Worm (Caenorhabditis elegans) whole organism, early embryonic: ENCODE data around the gene srw-113.
"Not testable (repeated sequence)": the region's sequence is repeated elsewhere in the genome, so short reads cannot be mapped to it uniquely, and the experiment has no call there.

Experiments used
- B0310.2 ChIP-seq: sonication (generic microtip); optimal IDR thresholded peaks from 2 replicates; lab custom pipeline; 2016; ENCODE audit warnings: mild to moderate bottlenecking, missing genetic modification characterization, missing compliant biosample characterization
- F13C5.2 ChIP-seq: sonication (generic microtip); optimal IDR thresholded peaks from 2 replicates; lab custom pipeline; 2017; ENCODE audit warnings: mild to moderate bottlenecking, missing genetic modification characterization, inconsistent platforms, missing compliant biosample characterization
- aly-1 ChIP-seq: sonication (generic microtip); optimal IDR thresholded peaks from 2 replicates; lab custom pipeline; 2016; ENCODE audit warnings: missing genetic modification characterization, missing compliant biosample characterization
- ama-1 ChIP-seq: fragments of 150-350 bp; optimal IDR thresholded peaks from 2 replicates; lab custom pipeline; 2014
- ceh-13 ChIP-seq: fragments of 200-800 bp; sonication (Bioruptor generic); optimal IDR thresholded peaks from 2 replicates; lab custom pipeline; 2018; ENCODE audit warnings: mild to moderate bottlenecking, missing genetic modification characterization, missing compliant biosample characterization
- ceh-36 ChIP-seq: sonication (generic microtip); optimal IDR thresholded peaks from 2 replicates; lab custom pipeline; 2016; ENCODE audit warnings: missing genetic modification characterization, inconsistent platforms, missing compliant biosample characterization
- ets-7 ChIP-seq: sonication (generic microtip); optimal IDR thresholded peaks from 2 replicates; lab custom pipeline; 2016; ENCODE audit warnings: missing genotype, missing genetic modification characterization, missing compliant biosample characterization
- flt-1 ChIP-seq: fragments of 200-800 bp; sonication (Bioruptor generic); IDR thresholded peaks from 2 replicates; pipeline ENCODE4 v1.3.6; 2022; ENCODE audit warnings: missing genetic modification characterization, missing compliant biosample characterization
- hmbx-1 ChIP-seq: sonication (generic microtip); optimal IDR thresholded peaks from 2 replicates; lab custom pipeline; 2016; ENCODE audit warnings: mild to moderate bottlenecking, missing genetic modification characterization, missing compliant biosample characterization
- hmg-4 ChIP-seq: fragments of 200-800 bp; sonication (Bioruptor generic); optimal IDR thresholded peaks from 2 replicates; lab custom pipeline; 2018; ENCODE audit warnings: mild to moderate bottlenecking, missing genetic modification characterization, missing compliant biosample characterization
- hnd-1 ChIP-seq: sonication (generic microtip); optimal IDR thresholded peaks from 2 replicates; lab custom pipeline; 2016; ENCODE audit warnings: missing genetic modification characterization, missing compliant biosample characterization
- pes-1 ChIP-seq: fragments of 200-800 bp; sonication (Bioruptor generic); IDR thresholded peaks from 2 replicates; pipeline ENCODE4 v1.3.6; 2022; ENCODE audit warnings: missing genetic modification reagents, missing genetic modification characterization, missing compliant biosample characterization
- scrt-1 ChIP-seq: fragments of 200-800 bp; sonication (Bioruptor generic); IDR thresholded peaks from 2 replicates; pipeline ENCODE4 v1.3.6; 2022; ENCODE audit warnings: missing genetic modification characterization, missing compliant biosample characterization
- sea-1 ChIP-seq: fragments of 200-800 bp; sonication (Bioruptor generic); conservative IDR thresholded peaks from 2 replicates; pipeline ENCODE4 v1.3.6; 2022; ENCODE audit warnings: missing genetic modification characterization, missing compliant biosample characterization
- tbx-11 ChIP-seq: fragments of 200-800 bp; sonication (Bioruptor generic); IDR thresholded peaks from 2 replicates; pipeline ENCODE4 v1.3.6; 2022; ENCODE audit warnings: missing genetic modification characterization, missing compliant biosample characterization
- tbx-37 ChIP-seq: fragments of 200-800 bp; sonication (Bioruptor generic); conservative IDR thresholded peaks from 2 replicates; pipeline ENCODE4 v1.3.6; 2022; ENCODE audit warnings: missing genetic modification reagents, missing genetic modification characterization, missing compliant biosample characterization
- tra-4 ChIP-seq: sonication (generic microtip); optimal IDR thresholded peaks from 2 replicates; lab custom pipeline; 2017; ENCODE audit warnings: missing genetic modification characterization, missing compliant biosample characterization

Gene srw-113

DNA sequence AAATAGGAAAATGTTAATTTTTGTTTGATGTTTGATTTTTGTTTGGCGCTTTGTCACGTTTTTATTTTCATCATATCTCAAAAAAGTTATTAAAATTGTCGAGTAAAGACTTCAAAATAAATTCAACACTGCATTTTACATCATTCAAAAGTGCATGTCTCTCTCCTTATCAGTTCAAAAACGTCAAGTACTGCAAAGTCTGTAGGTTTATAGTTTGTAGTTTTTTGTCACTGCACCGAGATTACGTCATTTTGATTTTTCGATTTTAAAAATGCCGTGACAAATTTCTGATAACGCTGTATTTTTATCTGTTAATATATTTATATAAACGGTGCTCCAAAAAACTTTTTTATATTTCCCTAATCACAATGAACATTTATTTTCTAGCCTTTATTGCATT lies 21.7 kb downstream of the srw-113 start, which contains the start of gene C29F3.7:
TSS of gene C29F3.7 (plus strand) at position 254 of the 400 bp plus-strand sequence.
- no peak for TF ChIP-seq flt-1 (GFP tag; lab: Robert Waterston, UW)
- no peak for TF ChIP-seq tbx-37 (GFP tag; lab: Robert Waterston, UW)
- TF ChIP-seq scrt-1 (GFP tag; lab: Robert Waterston, UW) = no peak
- no peak for TF ChIP-seq B0310.2 (tag; lab: Kevin White, UChicago)
- no peak for TF ChIP-seq sea-1 (GFP tag; lab: Robert Waterston, UW)
- no peak for TF ChIP-seq tra-4 (tag; lab: Kevin White, UChicago)
- TF ChIP-seq ceh-13 (GFP tag; lab: Kevin White, UChicago) = no peak
- TF ChIP-seq hmbx-1 (tag; lab: Kevin White, UChicago) = no peak
- TF ChIP-seq ceh-36 (tag; lab: Kevin White, UChicago) = no peak
- no peak for TF ChIP-seq F13C5.2 (tag; lab: Kevin White, UChicago)

DNA sequence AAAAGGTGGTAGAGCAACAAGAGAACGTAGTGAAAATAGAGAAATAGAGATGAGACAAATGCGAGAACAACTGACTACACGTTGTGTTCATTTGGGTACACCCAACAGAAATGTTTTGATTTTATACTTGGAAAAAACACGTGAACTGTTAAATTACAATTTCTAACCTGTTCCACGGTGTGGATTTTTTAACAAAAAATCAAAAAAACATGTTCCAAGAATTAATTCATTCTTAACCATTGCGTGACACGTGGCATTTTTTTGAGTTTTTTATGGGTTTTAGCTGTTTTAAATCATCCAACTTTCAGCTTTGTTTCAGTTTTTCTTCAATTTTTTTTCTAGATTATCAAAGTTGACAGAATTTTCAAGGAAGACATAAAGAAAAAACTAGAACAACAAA lies 28.5 kb downstream of the srw-113 start, which contains the start of gene ech-1.1:
TSS of gene ech-1.1 (minus strand) at position 101 of the 400 bp plus-strand sequence.
- not testable (repeated sequence) for TF ChIP-seq hmg-4 (GFP tag; lab: Kevin White, UChicago); ceh-13 (GFP tag; lab: Kevin White, UChicago); B0310.2 (tag; lab: Kevin White, UChicago)

DNA sequence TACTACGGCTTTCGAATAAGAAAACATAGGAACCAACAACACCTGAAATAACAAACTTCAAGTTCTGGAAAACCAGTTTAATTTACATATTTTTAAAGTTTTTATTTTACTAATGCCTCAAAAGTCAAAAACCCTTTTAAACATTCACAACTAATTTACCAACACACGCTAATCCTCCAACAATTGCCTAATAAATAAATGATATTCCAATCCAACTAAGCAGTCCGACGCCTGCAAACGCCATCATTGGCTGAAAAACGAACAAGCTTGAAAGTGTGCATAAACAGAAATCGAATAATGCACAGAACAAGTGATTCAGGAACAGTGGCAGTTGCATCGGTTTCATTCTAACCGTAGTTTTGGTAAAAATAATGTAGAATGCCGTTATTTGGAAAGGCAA lies 34.8 kb downstream of the srw-113 start:
- TF ChIP-seq ceh-13 (GFP tag; lab: Kevin White, UChicago) (no peak), flt-1 (GFP tag; lab: Robert Waterston, UW) (no peak), hnd-1 (tag; lab: Kevin White, UChicago) (no peak), sea-1 (GFP tag; lab: Robert Waterston, UW) (no peak), F13C5.2 (tag; lab: Kevin White, UChicago) (no peak), hmbx-1 (tag; lab: Kevin White, UChicago) (no peak), tbx-11 (GFP tag; lab: Robert Waterston, UW) (no peak)

DNA sequence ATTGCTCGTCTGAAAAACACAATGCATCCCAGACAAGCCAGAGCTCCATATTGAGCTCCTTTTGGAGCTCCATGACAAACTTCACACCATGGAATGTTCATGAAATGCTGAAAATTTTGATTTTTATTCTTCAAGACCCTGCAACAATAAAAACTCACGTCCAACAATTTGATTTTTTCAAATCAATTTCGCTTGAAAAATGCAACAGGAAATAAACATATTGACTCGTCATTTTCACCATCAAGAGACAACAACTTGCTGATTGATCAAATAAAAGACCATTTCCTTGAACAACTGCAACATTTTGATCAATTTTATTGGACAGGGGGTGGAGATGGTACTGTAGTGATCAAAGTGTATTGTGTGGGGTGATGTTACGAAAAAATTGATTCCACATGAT lies 36.8 kb downstream of the srw-113 start, which contains the start of gene nhr-269:
TSS of gene nhr-269 (minus strand) at position 101 of the 400 bp plus-strand sequence.
- TF ChIP-seq ceh-13 (GFP tag; lab: Kevin White, UChicago) (no peak), sea-1 (GFP tag; lab: Robert Waterston, UW) (no peak), pes-1 (GFP tag; lab: Robert Waterston, UW) (no peak), B0310.2 (tag; lab: Kevin White, UChicago) (no peak), ceh-36 (tag; lab: Kevin White, UChicago) (no peak), ets-7 (tag; lab: Kevin White, UChicago) (no peak), ama-1 (lab: Kevin White, UChicago) (no peak), hmbx-1 (tag; lab: Kevin White, UChicago) (no peak), tbx-11 (GFP tag; lab: Robert Waterston, UW) (no peak), F13C5.2 (tag; lab: Kevin White, UChicago) (no peak), tbx-37 (GFP tag; lab: Robert Waterston, UW) (no peak)

ce11 chrV:15376223-15376622 lies 43.3 kb downstream of the srw-113 start, which contains the start of gene srh-52:
Gene srh-52 (minus strand): TSS chrV:15376323.
- no peak for TF ChIP-seq aly-1 (tag; lab: Kevin White, UChicago)
- no peak for TF ChIP-seq hmg-4 (GFP tag; lab: Kevin White, UChicago)

- TF ChIP-seq tbx-37 (GFP tag; lab: Robert Waterston, UW) = no peak
- no peak for TF ChIP-seq ceh-36 (tag; lab: Kevin White, UChicago)
- TF ChIP-seq tbx-11 (GFP tag; lab: Robert Waterston, UW) = no peak
- no peak for TF ChIP-seq sea-1 (GFP tag; lab: Robert Waterston, UW)
- TF ChIP-seq flt-1 (GFP tag; lab: Robert Waterston, UW) = no peak
- TF ChIP-seq ceh-13 (GFP tag; lab: Kevin White, UChicago) = no peak
- no peak for TF ChIP-seq tra-4 (tag; lab: Kevin White, UChicago)
- no peak for TF ChIP-seq hnd-1 (tag; lab: Kevin White, UChicago)
- no peak for TF ChIP-seq hmg-4 (GFP tag; lab: Kevin White, UChicago)
- TF ChIP-seq aly-1 (tag; lab: Kevin White, UChicago) = no peak
- no peak for TF ChIP-seq pes-1 (GFP tag; lab: Robert Waterston, UW)
- TF ChIP-seq ama-1 (lab: Kevin White, UChicago) = no peak
- no peak for TF ChIP-seq F13C5.2 (tag; lab: Kevin White, UChicago)
- TF ChIP-seq hmbx-1 (tag; lab: Kevin White, UChicago) = no peak
- TF ChIP-seq scrt-1 (GFP tag; lab: Robert Waterston, UW) = no peak
- TF ChIP-seq ets-7 (tag; lab: Kevin White, UChicago) = no peak
- TF ChIP-seq B0310.2 (tag; lab: Kevin White, UChicago) = no peak
Measured at ce11 chrV:15377903-15378302, 45.0 kb downstream of the srw-113 start, which contains the start of gene srh-122. Gene srh-122 (minus strand): TSS chrV:15378003.

- no peak for TF ChIP-seq ets-7 (tag; lab: Kevin White, UChicago)
- no peak for TF ChIP-seq sea-1 (GFP tag; lab: Robert Waterston, UW)
- no peak for TF ChIP-seq scrt-1 (GFP tag; lab: Robert Waterston, UW)
- TF ChIP-seq ama-1 (lab: Kevin White, UChicago) = no peak
- TF ChIP-seq tbx-11 (GFP tag; lab: Robert Waterston, UW) = no peak
- TF ChIP-seq B0310.2 (tag; lab: Kevin White, UChicago) = no peak
- no peak for TF ChIP-seq F13C5.2 (tag; lab: Kevin White, UChicago)
- no peak for TF ChIP-seq ceh-13 (GFP tag; lab: Kevin White, UChicago)
- TF ChIP-seq flt-1 (GFP tag; lab: Robert Waterston, UW) = no peak
- no peak for TF ChIP-seq pes-1 (GFP tag; lab: Robert Waterston, UW)
- TF ChIP-seq hmbx-1 (tag; lab: Kevin White, UChicago) = no peak
- TF ChIP-seq aly-1 (tag; lab: Kevin White, UChicago) = no peak
- TF ChIP-seq ceh-36 (tag; lab: Kevin White, UChicago) = no peak
- TF ChIP-seq hnd-1 (tag; lab: Kevin White, UChicago) = no peak
- no peak for TF ChIP-seq hmg-4 (GFP tag; lab: Kevin White, UChicago)
- no peak for TF ChIP-seq tbx-37 (GFP tag; lab: Robert Waterston, UW)
- no peak for TF ChIP-seq tra-4 (tag; lab: Kevin White, UChicago)
Measured at ce11 chrV:15379817-15380216, 46.9 kb downstream of the srw-113 start, which contains the start of gene srh-251. Gene srh-251 (minus strand): TSS chrV:15379917.
